Worm (Caenorhabditis elegans): ENCODE measurements around the gene C06E7.2.

C06E7.2 gene

DNA sequence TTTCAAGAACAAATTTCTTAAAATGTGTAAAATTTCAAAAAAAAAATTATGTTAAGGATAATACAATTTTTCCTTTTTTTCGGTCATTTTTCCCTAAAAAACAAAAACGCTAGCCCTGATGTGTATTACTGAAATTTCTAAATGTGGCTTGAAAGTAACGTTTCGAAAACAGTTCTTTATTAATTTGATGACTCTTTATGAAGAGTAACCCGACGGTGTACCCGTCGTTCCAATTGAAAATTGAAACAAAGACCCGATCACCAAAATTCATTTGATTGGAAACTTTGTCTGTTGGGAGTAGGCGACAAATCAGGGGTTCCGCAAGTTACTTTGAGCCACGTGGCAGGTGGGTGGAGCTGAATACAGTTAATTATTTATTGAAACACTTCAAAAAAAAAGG lies 6.5 kb upstream of the C06E7.2 start:
- no peak for TF ChIP-seq ztf-23 (GFP tag; IDR thresholded peaks at IDR 0.05)
- no peak for TF ChIP-seq T22C8.4 (GFP tag; IDR thresholded peaks at IDR 0.05)
- TF ChIP-seq ref-1 (GFP tag; conservative IDR thresholded peaks at IDR 0.05): no peak
- TF ChIP-seq ztf-29 (GFP tag; IDR thresholded peaks at IDR 0.05): no peak
- no peak for TF ChIP-seq cog-1 (tag; optimal IDR thresholded peaks at IDR 0.05)
- TF ChIP-seq tab-1 (GFP tag; IDR thresholded peaks at IDR 0.05): no peak
- TF ChIP-seq med-1 (GFP tag; optimal IDR thresholded peaks at IDR 0.05; ENCODE audit: insufficient read depth): no peak
- TF ChIP-seq klf-2 (GFP tag; conservative IDR thresholded peaks at IDR 0.05): no peak
- no peak for TF ChIP-seq flt-1 (GFP tag; IDR thresholded peaks at IDR 0.05)

DNA sequence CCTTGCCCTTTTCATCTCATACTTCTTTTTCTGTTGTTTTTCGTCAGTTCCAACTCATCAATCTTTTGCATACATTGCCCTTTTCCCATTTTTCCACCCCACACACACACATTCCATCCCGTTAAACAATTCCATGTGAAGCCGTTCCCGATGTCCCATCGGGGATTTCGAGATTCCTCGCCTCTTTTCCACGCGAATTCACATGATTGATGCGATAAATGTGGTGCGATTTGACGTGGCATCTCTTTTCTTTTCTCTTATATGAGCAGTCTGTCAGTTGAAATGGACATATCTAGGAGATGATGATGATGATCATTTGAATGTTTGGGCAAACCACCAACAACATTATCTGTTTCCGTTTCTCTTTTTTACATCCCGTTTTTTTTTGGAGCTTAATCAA lies 5.1 kb upstream of the C06E7.2 start:
- TF ChIP-seq klf-2 (GFP tag; conservative IDR thresholded peaks at IDR 0.05): no peak
- TF ChIP-seq flt-1 (GFP tag; IDR thresholded peaks at IDR 0.05): no peak

DNA sequence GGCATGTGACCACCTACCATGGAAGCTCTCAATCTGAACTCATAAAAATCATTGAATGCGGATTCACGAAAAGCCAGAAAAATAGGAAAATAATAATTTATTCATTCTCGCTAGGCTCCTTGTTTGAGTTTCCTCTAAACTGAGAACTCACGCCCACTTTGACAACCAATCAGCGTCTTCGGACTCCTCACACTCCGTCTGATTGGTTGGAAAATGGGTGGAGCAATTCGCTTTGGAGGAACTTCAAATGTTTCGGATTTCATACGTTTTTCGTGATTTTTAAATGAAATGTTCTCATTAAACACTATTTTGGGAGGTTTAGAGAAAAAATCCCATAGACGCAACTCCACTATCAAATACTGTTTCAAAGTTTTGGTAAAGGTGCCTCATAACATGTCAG lies 3.6 kb downstream of the C06E7.2 start:
- TF ChIP-seq med-1 (GFP tag; optimal IDR thresholded peaks at IDR 0.05; ENCODE audit: insufficient read depth) (no peak), ztf-29 (GFP tag; IDR thresholded peaks at IDR 0.05) (no peak), flt-1 (GFP tag; IDR thresholded peaks at IDR 0.05) (no peak), ztf-23 (GFP tag; IDR thresholded peaks at IDR 0.05) (no peak), cog-1 (tag; optimal IDR thresholded peaks at IDR 0.05) (no peak), klf-2 (GFP tag; conservative IDR thresholded peaks at IDR 0.05) (no peak), tab-1 (GFP tag; IDR thresholded peaks at IDR 0.05) (no peak), ref-1 (GFP tag; conservative IDR thresholded peaks at IDR 0.05) (no peak), T22C8.4 (GFP tag; IDR thresholded peaks at IDR 0.05) (no peak)

DNA sequence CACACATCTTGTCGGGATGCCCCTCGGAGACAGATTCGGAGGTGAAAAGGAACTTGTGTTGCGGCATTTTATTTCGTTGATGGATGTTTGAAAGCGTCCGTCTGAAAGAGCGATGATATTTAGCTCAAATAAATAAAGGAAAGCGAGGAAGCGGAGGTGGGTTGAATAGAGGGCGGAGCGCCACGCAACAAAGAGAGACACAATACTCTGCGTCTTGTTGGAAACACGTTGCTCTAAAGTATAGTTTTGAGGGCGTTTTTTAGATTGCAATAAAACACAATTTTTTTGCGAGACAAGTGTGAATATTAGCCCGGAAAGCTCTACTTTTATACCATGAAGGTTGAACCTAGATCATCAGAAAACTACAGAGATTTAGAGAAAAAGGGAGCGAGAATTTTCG lies 7.0 kb downstream of the C06E7.2 start, which contains the start of gene sams-4:
Gene sams-4, minus strand, starts transcription at position 101 of the 400 bp plus-strand sequence.
- no peak for TF ChIP-seq flt-1 (GFP tag; IDR thresholded peaks at IDR 0.05)
- TF ChIP-seq ref-1 (GFP tag; conservative IDR thresholded peaks at IDR 0.05): no peak
- no peak for TF ChIP-seq klf-2 (GFP tag; conservative IDR thresholded peaks at IDR 0.05)
- TF ChIP-seq ztf-29 (GFP tag; IDR thresholded peaks at IDR 0.05): no peak
- TF ChIP-seq ztf-23 (GFP tag; IDR thresholded peaks at IDR 0.05): no peak
- TF ChIP-seq med-1 (GFP tag; optimal IDR thresholded peaks at IDR 0.05; ENCODE audit: insufficient read depth): no peak
- TF ChIP-seq cog-1 (tag; optimal IDR thresholded peaks at IDR 0.05): no peak
- TF ChIP-seq tab-1 (GFP tag; IDR thresholded peaks at IDR 0.05): no peak
- TF ChIP-seq T22C8.4 (GFP tag; IDR thresholded peaks at IDR 0.05): no peak

DNA sequence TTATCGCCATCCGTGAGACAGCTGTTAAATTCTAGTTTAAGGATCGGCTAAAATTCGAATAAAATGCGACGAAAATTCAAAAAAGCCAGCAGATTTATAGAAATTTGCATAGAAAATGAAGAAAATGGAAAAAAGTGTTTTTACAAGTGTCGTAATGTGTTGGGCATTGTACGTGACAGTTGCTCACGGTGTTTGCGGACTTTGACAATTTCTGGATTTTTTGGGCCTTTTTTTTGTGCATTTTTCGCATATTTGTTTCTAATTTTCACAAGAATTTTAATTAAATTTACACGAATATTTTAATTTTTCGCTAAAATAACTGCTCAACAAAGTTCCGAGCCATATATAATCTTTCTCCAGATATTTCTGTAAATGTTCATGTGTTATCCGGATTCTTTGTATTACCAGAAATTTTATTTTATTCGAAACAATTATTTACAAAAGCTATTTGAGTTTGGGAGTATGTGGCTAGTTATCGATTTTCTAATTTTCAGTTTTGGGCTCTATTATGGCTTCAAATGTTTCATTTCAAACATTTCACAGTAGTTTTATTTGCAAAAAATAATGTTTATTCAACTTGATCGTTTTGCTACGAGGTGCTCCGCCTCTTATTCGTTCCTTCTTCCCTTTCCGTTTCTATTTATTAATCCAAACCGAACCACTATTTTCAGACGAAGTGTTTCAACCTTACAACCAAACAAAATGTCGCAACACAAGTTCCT lies 8.9 kb downstream of the C06E7.2 start, which contains the start of gene sams-3:
Gene sams-3, plus strand, starts transcription at position 672 of the 722 bp plus-strand sequence.
- TF ChIP-seq klf-2 (GFP tag; conservative IDR thresholded peaks at IDR 0.05) (no peak), ref-1 (GFP tag; conservative IDR thresholded peaks at IDR 0.05) (no peak), cog-1 (tag; optimal IDR thresholded peaks at IDR 0.05) (no peak), ztf-29 (GFP tag; IDR thresholded peaks at IDR 0.05) (no peak), med-1 (GFP tag; optimal IDR thresholded peaks at IDR 0.05; ENCODE audit: insufficient read depth) (no peak), flt-1 (GFP tag; IDR thresholded peaks at IDR 0.05) (no peak), ztf-23 (GFP tag; IDR thresholded peaks at IDR 0.05) (no peak), tab-1 (GFP tag; IDR thresholded peaks at IDR 0.05) (no peak), T22C8.4 (GFP tag; IDR thresholded peaks at IDR 0.05) (no peak)

DNA sequence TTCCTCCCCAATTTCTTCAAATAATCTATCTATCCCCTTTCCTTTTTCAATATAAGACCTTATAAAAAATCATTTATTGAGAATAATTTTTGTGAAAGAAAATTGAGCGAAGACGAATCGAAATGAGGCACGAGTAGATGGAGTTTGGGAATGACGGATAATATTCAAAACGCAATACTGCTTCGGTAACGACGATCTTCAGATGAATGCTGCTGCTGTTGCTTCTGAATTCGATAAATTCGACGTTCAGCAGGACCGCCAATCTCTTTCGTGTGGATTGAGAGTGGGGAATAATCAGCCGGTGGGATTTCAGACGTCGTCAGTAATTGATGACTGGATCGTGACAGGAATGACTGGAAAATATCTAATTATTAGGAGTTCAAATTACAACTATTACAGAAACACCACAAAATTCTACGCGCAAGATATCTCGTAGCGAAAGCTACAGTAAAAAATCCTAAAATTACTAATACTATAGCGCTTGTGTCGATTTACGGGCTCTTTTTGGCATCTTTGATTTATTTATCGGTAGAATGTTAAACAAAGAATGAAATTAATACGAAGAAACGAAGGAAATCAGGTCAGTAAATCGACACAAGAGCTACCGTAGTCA lies 11.6 kb downstream of the C06E7.2 start:
- TF ChIP-seq flt-1 (GFP tag; IDR thresholded peaks at IDR 0.05) (no peak), cog-1 (tag; optimal IDR thresholded peaks at IDR 0.05) (no peak), ztf-29 (GFP tag; IDR thresholded peaks at IDR 0.05) (no peak), tab-1 (GFP tag; IDR thresholded peaks at IDR 0.05) (no peak), med-1 (GFP tag; optimal IDR thresholded peaks at IDR 0.05; ENCODE audit: insufficient read depth) (no peak)

DNA sequence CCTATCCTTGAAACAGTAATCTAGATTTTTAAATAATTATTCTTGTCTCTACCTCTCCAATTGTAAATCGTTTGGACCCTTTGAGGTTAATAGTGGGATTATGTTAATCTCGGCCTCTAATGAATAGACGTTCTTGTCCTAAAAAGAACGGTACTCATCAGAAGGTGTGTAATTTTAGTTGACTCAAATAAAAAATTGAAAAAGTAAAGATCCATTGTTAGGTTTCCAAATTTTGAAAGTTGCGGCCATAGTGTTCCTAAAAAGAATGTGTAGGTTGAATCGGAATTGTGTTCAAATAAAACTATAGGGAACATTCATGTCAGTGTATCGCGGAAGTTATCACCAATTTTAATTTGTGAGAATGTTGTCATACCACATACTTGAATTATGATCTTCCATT lies 16.3 kb downstream of the C06E7.2 start:
- TF ChIP-seq ztf-23 (GFP tag; IDR thresholded peaks at IDR 0.05): no peak
- no peak for TF ChIP-seq ref-1 (GFP tag; conservative IDR thresholded peaks at IDR 0.05)
- TF ChIP-seq cog-1 (tag; optimal IDR thresholded peaks at IDR 0.05): no peak
- TF ChIP-seq tab-1 (GFP tag; IDR thresholded peaks at IDR 0.05): no peak
- TF ChIP-seq med-1 (GFP tag; optimal IDR thresholded peaks at IDR 0.05; ENCODE audit: insufficient read depth): no peak
- TF ChIP-seq ztf-29 (GFP tag; IDR thresholded peaks at IDR 0.05): no peak
- no peak for TF ChIP-seq flt-1 (GFP tag; IDR thresholded peaks at IDR 0.05)
- no peak for TF ChIP-seq klf-2 (GFP tag; conservative IDR thresholded peaks at IDR 0.05)
- TF ChIP-seq T22C8.4 (GFP tag; IDR thresholded peaks at IDR 0.05): no peak

DNA sequence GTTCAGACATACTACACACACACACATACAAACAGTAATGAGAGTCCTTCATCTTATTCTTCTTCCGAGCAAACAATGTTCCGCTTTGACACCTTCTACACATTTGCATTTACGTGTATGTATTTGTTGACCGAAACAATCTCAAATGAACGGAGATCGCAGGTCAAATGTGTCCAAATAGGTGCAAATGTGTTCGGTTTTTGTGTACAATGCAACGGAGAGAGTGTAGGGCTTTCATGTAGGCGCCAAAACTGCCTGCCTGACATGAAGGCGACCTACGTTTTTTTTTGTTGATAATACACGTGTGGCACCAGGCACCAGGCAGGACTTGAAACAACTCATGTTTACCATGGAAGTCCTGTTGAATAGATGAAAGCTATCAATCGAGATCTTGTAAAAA lies 17.7 kb downstream of the C06E7.2 start:
- TF ChIP-seq ztf-23 (GFP tag; IDR thresholded peaks at IDR 0.05) (no peak), klf-2 (GFP tag; conservative IDR thresholded peaks at IDR 0.05) (no peak), med-1 (GFP tag; optimal IDR thresholded peaks at IDR 0.05; ENCODE audit: insufficient read depth) (no peak), ztf-29 (GFP tag; IDR thresholded peaks at IDR 0.05) (no peak), cog-1 (tag; optimal IDR thresholded peaks at IDR 0.05) (no peak), ref-1 (GFP tag; conservative IDR thresholded peaks at IDR 0.05) (no peak), flt-1 (GFP tag; IDR thresholded peaks at IDR 0.05) (no peak), T22C8.4 (GFP tag; IDR thresholded peaks at IDR 0.05) (no peak), tab-1 (GFP tag; IDR thresholded peaks at IDR 0.05) (no peak)

DNA sequence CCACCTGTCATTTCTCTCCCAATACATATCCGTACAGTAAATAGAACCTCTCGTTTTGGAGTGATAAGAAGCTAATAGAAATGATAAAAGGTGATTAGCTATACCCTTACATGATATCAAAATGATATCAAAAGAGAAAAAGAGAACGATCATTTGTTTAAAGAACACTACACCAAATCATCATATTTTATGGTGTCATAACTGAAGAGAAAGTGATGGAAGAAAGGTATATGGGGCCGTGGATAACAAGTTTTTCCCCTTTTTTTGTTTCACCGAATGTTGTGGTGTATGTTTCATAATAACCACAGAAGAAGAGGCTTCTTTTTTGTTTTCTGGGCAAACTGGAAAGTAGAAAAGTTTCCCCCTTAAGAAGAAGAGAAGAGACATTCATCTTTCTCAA lies 18.9 kb downstream of the C06E7.2 start:
- TF ChIP-seq cog-1 (tag; optimal IDR thresholded peaks at IDR 0.05) (no peak), klf-2 (GFP tag; conservative IDR thresholded peaks at IDR 0.05) (no peak), flt-1 (GFP tag; IDR thresholded peaks at IDR 0.05) (no peak), ztf-23 (GFP tag; IDR thresholded peaks at IDR 0.05) (no peak), tab-1 (GFP tag; IDR thresholded peaks at IDR 0.05) (no peak), ref-1 (GFP tag; conservative IDR thresholded peaks at IDR 0.05) (no peak), med-1 (GFP tag; optimal IDR thresholded peaks at IDR 0.05; ENCODE audit: insufficient read depth) (no peak), T22C8.4 (GFP tag; IDR thresholded peaks at IDR 0.05) (no peak), ztf-29 (GFP tag; IDR thresholded peaks at IDR 0.05) (no peak)
